Worm (Caenorhabditis elegans): Measurements from ENCODE around the gene F21C10.10.

- TF ChIP-seq unc-39 (tag; optimal IDR thresholded peaks at IDR 0.05), result no peak
- TF ChIP-seq tbx-2 (tag; optimal IDR thresholded peaks at IDR 0.05), result no peak
- TF ChIP-seq nhr-76 (tag; optimal IDR thresholded peaks at IDR 0.05), result no peak
- no peak for TF ChIP-seq snpc-4 (tag; optimal IDR thresholded peaks at IDR 0.05)
- TF ChIP-seq daf-12 (tag; optimal IDR thresholded peaks at IDR 0.05), result no peak
- no peak for TF ChIP-seq nhr-12 (tag; optimal IDR thresholded peaks at IDR 0.05)
- TF ChIP-seq unc-62 (GFP tag; optimal IDR thresholded peaks at IDR 0.05), result no peak
- TF ChIP-seq ama-1 (optimal IDR thresholded peaks at IDR 0.05), result no peak
- TF ChIP-seq mml-1 (tag; optimal IDR thresholded peaks at IDR 0.05), result no peak
- no peak for TF ChIP-seq nfya-1 (tag; optimal IDR thresholded peaks at IDR 0.05; ENCODE audit: insufficient read depth)
These were observed 27.1 kb downstream of the F21C10.10 start, which contains the start of gene F21C10.11 for ce11 chrV:9123186-9123585.
